Worm (Caenorhabditis elegans): ENCODE results near the gene F46G11.6.

DNA sequence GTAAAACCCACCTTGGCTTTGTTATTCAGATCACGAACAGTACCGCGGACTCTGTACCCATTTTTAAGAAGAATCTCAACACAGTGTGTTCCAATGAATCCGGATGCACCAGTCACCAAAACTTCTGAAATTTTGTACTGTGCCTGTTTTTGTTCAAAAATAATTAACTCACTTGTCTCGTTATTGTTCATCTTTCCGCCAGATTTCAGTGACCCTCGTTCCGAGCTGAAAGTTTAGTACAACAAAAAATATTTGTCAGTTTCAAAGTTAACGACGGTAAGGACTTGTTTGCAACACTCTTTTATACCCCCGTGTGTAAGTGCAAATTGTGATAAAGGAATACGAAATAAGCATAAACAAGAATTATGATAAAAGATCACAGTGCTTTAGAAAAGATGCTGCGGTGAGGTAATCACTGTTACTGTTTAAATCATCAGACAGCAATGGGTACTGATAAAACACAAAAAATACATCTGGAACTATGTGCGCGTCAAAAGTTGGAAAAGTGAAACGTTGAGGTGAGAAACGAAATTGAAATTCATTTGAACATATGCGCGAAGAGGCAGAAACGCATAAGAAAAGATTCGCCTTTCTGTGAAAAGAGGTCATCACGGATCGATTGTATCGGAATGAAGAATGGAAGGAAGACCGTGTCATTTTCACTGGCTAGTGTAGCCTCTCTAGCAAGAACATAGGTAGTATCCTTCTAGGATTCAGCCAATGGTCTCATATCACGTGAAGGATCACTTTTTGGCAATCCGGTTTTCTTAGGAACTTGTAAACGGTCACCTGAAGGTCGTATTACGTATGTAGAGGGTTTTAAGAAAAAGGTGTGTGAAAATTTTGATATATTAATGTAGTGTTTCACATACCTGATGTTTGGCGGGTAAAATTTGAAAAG is 48.5 kb downstream of the F46G11.6 start, which contains the start of gene F13D11.4:
- no peak for TF ChIP-seq unc-62 (GFP tag; optimal IDR thresholded peaks at IDR 0.05)
- TF ChIP-seq ztf-11 (tag; optimal IDR thresholded peaks at IDR 0.05): no peak
